Fruit fly (Drosophila melanogaster) whole organism: Measurements from ENCODE around the gene Apc.

Source experiments
- pan ChIP-seq: fragments of >200 bp; optimal IDR thresholded peaks from 2 replicates; lab custom pipeline; 2017
- psq ChIP-seq: fragments of >200 bp; optimal IDR thresholded peaks from 2 replicates; lab custom pipeline; 2017
- usp ChIP-seq: fragments of >200 bp; optimal IDR thresholded peaks from 2 replicates; lab custom pipeline; 2017; ENCODE audit warnings: missing biosample characterization, missing genetic modification characterization, mixed read lengths

- TF ChIP-seq pan (lab: Kevin White, UChicago) (no peak), usp (GFP tag; lab: Kevin White, UChicago) (no peak), psq (lab: Kevin White, UChicago) (no peak)
Measured at dm6 chr3R:28886813-28887212, 42.3 kb upstream of the Apc start.
